Fruit fly (Drosophila melanogaster) whole organism, embryonic: ENCODE results near the gene miple2.
A peak's percentile ranks its signal among the peaks of the same experiment; 100 is the strongest.

ENCODE experiments used
- Ada2b ChIP-seq: fragments of 200-800 bp; sonication (Bioruptor generic); IDR thresholded peaks from 2 replicates; pipeline ENCODE4 v1.3.6; 2022; ENCODE audit warnings: missing biosample characterization, missing genetic modification characterization
- Asciz ChIP-seq: fragments of 200-800 bp; sonication (Bioruptor generic); optimal IDR thresholded peaks from 2 replicates; lab custom pipeline; 2017; ENCODE audit warnings: missing biosample characterization, mild to moderate bottlenecking, missing genetic modification characterization, missing genetic modification reagents
- CG10431 ChIP-seq: fragments of 200-800 bp; sonication (Bioruptor generic); optimal IDR thresholded peaks from 3 replicates; lab custom pipeline; 2018; ENCODE audit warnings: missing biosample characterization, mild to moderate bottlenecking, missing genetic modification characterization
- CG11093 ChIP-seq: fragments of 200-800 bp; sonication (Bioruptor generic); IDR thresholded peaks from 3 replicates; pipeline ENCODE4 v1.3.6; 2022; ENCODE audit warnings: missing biosample characterization, missing genetic modification characterization
- CG12155 ChIP-seq: fragments of 200-800 bp; sonication (Bioruptor generic); optimal IDR thresholded peaks from 3 replicates; lab custom pipeline; 2016; ENCODE audit warnings: missing biosample characterization, missing genetic modification characterization
- CG13624 ChIP-seq: fragments of 200-800 bp; sonication (Bioruptor generic); optimal IDR thresholded peaks from 2 replicates; lab custom pipeline; 2016; ENCODE audit warnings: missing biosample characterization, missing genetic modification characterization
- CG14860 ChIP-seq: fragments of 200-800 bp; sonication (Bioruptor generic); IDR thresholded peaks from 3 replicates; pipeline ENCODE4 v1.3.6; 2022; ENCODE audit warnings: missing biosample characterization, missing genetic modification characterization; ENCODE audit not compliant: partially characterized antibody
- CG15514 ChIP-seq: fragments of 200-800 bp; sonication (Bioruptor generic); optimal IDR thresholded peaks from 3 replicates; lab custom pipeline; 2017; ENCODE audit warnings: missing biosample characterization, missing genetic modification characterization, mild to moderate bottlenecking, moderate library complexity, missing genetic modification reagents
- CG17385 ChIP-seq: fragments of 200-800 bp; sonication (Bioruptor generic); optimal IDR thresholded peaks from 3 replicates; lab custom pipeline; 2018; ENCODE audit warnings: missing biosample characterization, mild to moderate bottlenecking, missing genetic modification characterization
- CG2120 ChIP-seq: fragments of 200-800 bp; sonication (Bioruptor generic); optimal IDR thresholded peaks from 3 replicates; lab custom pipeline; 2016; ENCODE audit warnings: missing biosample characterization, missing genetic modification characterization
- CG34422 ChIP-seq: fragments of 200-800 bp; sonication (Bioruptor generic); IDR thresholded peaks from 3 replicates; pipeline ENCODE4 v1.3.6; 2022; ENCODE audit warnings: missing biosample characterization, missing genetic modification characterization
- CG3847 ChIP-seq: fragments of 200-800 bp; sonication (Bioruptor generic); IDR thresholded peaks from 2 replicates; pipeline ENCODE4 v1.3.6; 2022; ENCODE audit warnings: missing biosample characterization, missing genetic modification characterization
- CG4360 ChIP-seq: fragments of 200-800 bp; sonication (Bioruptor generic); IDR thresholded peaks from 2 replicates; pipeline ENCODE4 v1.3.6; 2022; ENCODE audit warnings: missing biosample characterization, missing genetic modification characterization
- CG5953 ChIP-seq: fragments of 200-800 bp; sonication (Bioruptor generic); IDR thresholded peaks from 2 replicates; pipeline ENCODE4 v1.3.6; 2022; ENCODE audit warnings: missing biosample characterization, missing genetic modification characterization
- CG6175 ChIP-seq: fragments of 200-800 bp; sonication (Bioruptor generic); IDR thresholded peaks from 3 replicates; pipeline ENCODE4 v1.3.6; 2022; ENCODE audit warnings: missing biosample characterization, missing genetic modification characterization
- CG7372 ChIP-seq: fragments of 200-800 bp; sonication (Bioruptor generic); IDR thresholded peaks from 2 replicates; pipeline ENCODE4 v1.3.6; 2022; ENCODE audit warnings: missing biosample characterization, missing genetic modification characterization
- CG7556 ChIP-seq: fragments of 200-800 bp; sonication (Bioruptor generic); optimal IDR thresholded peaks from 2 replicates; lab custom pipeline; 2017; ENCODE audit warnings: missing biosample characterization, mild to moderate bottlenecking, missing genetic modification characterization
- CG7963 ChIP-seq: fragments of 200-800 bp; sonication (Bioruptor generic); IDR thresholded peaks from 3 replicates; pipeline ENCODE4 v1.3.6; 2022; ENCODE audit warnings: missing biosample characterization, missing genetic modification characterization; ENCODE audit not compliant: partially characterized antibody
- CG8765 ChIP-seq: fragments of 200-800 bp; sonication (Bioruptor generic); IDR thresholded peaks from 2 replicates; pipeline ENCODE4 v1.3.6; 2022; ENCODE audit warnings: missing biosample characterization, missing genetic modification characterization
- CG8924 ChIP-seq: fragments of 200-800 bp; optimal IDR thresholded peaks from 3 replicates; lab custom pipeline; 2019; ENCODE audit warnings: missing biosample characterization, mild to moderate bottlenecking, missing genetic modification characterization, moderate library complexity
- CG9817 ChIP-seq: fragments of 200-800 bp; sonication (Bioruptor generic); optimal IDR thresholded peaks from 2 replicates; lab custom pipeline; 2018; ENCODE audit warnings: missing biosample characterization, mild to moderate bottlenecking, missing genetic modification characterization, moderate library complexity
- D19B ChIP-seq: fragments of 200-800 bp; sonication (Bioruptor generic); optimal IDR thresholded peaks from 2 replicates; lab custom pipeline; 2017; ENCODE audit warnings: missing biosample characterization, mild to moderate bottlenecking, missing genetic modification characterization
- Dek ChIP-seq: fragments of 200-800 bp; sonication (Bioruptor generic); optimal IDR thresholded peaks from 3 replicates; lab custom pipeline; 2019; ENCODE audit warnings: missing biosample characterization, mild to moderate bottlenecking, missing genetic modification characterization, moderate library complexity
- Dip2 ChIP-seq: fragments of 200-800 bp; sonication (Bioruptor generic); IDR thresholded peaks from 2 replicates; pipeline ENCODE4 v1.3.6; 2022; ENCODE audit warnings: missing biosample characterization, missing genetic modification characterization
- Dp ChIP-seq: fragments of 200-800 bp; sonication (Bioruptor generic); optimal IDR thresholded peaks from 2 replicates; lab custom pipeline; 2018; ENCODE audit warnings: missing biosample characterization, mild to moderate bottlenecking, missing genetic modification characterization, moderate library complexity
- Dref ChIP-seq: fragments of 200-800 bp; sonication (Bioruptor generic); IDR thresholded peaks from 2 replicates; pipeline ENCODE4 v1.3.6; 2022; ENCODE audit warnings: missing biosample characterization, missing genetic modification characterization
- Ets65A ChIP-seq: fragments of 200-800 bp; sonication (Bioruptor generic); peaks from one replicate; lab custom pipeline; 2016; ENCODE audit warnings: missing biosample characterization, missing genetic modification characterization
- HLHmδ ChIP-seq: fragments of 200-800 bp; sonication (Bioruptor generic); optimal IDR thresholded peaks from 2 replicates; lab custom pipeline; 2018; ENCODE audit warnings: missing biosample characterization, mild to moderate bottlenecking, missing genetic modification characterization, moderate library complexity
- Hr3 ChIP-seq: fragments of 200-800 bp; sonication (Bioruptor generic); optimal IDR thresholded peaks from 3 replicates; lab custom pipeline; 2016; ENCODE audit warnings: missing biosample characterization, missing genetic modification characterization
- Mrtf ChIP-seq: fragments of 200-800 bp; sonication (Bioruptor generic); IDR thresholded peaks from 3 replicates; pipeline ENCODE4 v1.3.6; 2022; ENCODE audit warnings: missing biosample characterization, missing genetic modification characterization
- Oaz ChIP-seq: fragments of 200-800 bp; sonication (Bioruptor generic); IDR thresholded peaks from 2 replicates; pipeline ENCODE4 v1.3.6; 2022; ENCODE audit warnings: missing biosample characterization, missing genetic modification characterization
- Opbp ChIP-seq: fragments of 200-800 bp; sonication (Bioruptor generic); IDR thresholded peaks from 3 replicates; pipeline ENCODE4 v1.3.6; 2022; ENCODE audit warnings: missing biosample characterization, missing genetic modification characterization; ENCODE audit not compliant: partially characterized antibody
- Ptx1 ChIP-seq: fragments of 200-800 bp; sonication (Bioruptor generic); IDR thresholded peaks from 2 replicates; pipeline ENCODE4 v1.3.6; 2022; ENCODE audit warnings: missing biosample characterization, missing genetic modification characterization
- ci ChIP-seq: fragments of 200-800 bp; sonication (Bioruptor generic); IDR thresholded peaks from 3 replicates; pipeline ENCODE4 v1.3.6; 2022; ENCODE audit warnings: missing biosample characterization, missing genetic modification characterization
- disco-r ChIP-seq: fragments of 200-800 bp; sonication (Bioruptor generic); optimal IDR thresholded peaks from 2 replicates; lab custom pipeline; 2016; ENCODE audit warnings: missing biosample characterization, missing genetic modification characterization
- exex ChIP-seq: fragments of 200-800 bp; sonication (Bioruptor generic); optimal IDR thresholded peaks from 4 replicates; lab custom pipeline; 2018; ENCODE audit warnings: missing biosample characterization, mild to moderate bottlenecking, missing genetic modification characterization, moderate library complexity
- gcm2 ChIP-seq: fragments of 200-800 bp; sonication (Bioruptor generic); optimal IDR thresholded peaks from 2 replicates; lab custom pipeline; 2016; ENCODE audit warnings: missing biosample characterization, missing genetic modification characterization
- gro ChIP-seq: fragments of 200-800 bp; sonication (Bioruptor generic); optimal IDR thresholded peaks from 2 replicates; lab custom pipeline; 2016; ENCODE audit warnings: missing biosample characterization, missing genetic modification characterization
- hb ChIP-seq: fragments of 200-800 bp; sonication (Bioruptor generic); IDR thresholded peaks from 3 replicates; pipeline ENCODE4 v1.3.6; 2022; ENCODE audit warnings: missing biosample characterization, missing genetic modification characterization; ENCODE audit not compliant: partially characterized antibody
- lov ChIP-seq, 2 experiments: fragments of 200-800 bp in 1 of 2; fragments of >200 bp in 1 of 2; sonication (Bioruptor generic) in 1 of 2; IDR thresholded peaks in 1 of 2; optimal IDR thresholded peaks in 1 of 2; 2 replicates in 1 of 2; 3 replicates in 1 of 2; pipeline versions ENCODE4 v1.3.6 to Lab custom; 2017 to 2022; ENCODE audit warnings: missing biosample characterization in 1 of 2, missing genetic modification characterization in 1 of 2
- nerfin-2 ChIP-seq: fragments of 200-800 bp; sonication (Bioruptor generic); IDR thresholded peaks from 2 replicates; pipeline ENCODE4 v1.3.6; 2022; ENCODE audit warnings: missing biosample characterization, missing genetic modification characterization; ENCODE audit not compliant: partially characterized antibody
- nom ChIP-seq: fragments of 200-800 bp; sonication (Bioruptor generic); optimal IDR thresholded peaks from 2 replicates; lab custom pipeline; 2017; ENCODE audit warnings: missing biosample characterization, missing genetic modification characterization, mild to moderate bottlenecking, moderate library complexity, missing genetic modification reagents
- pan ChIP-seq, 4 experiments: fragments of >200 bp in 3 of 4; fragments of 200-800 bp in 1 of 4; sonication (Bioruptor generic) in 1 of 4; optimal IDR thresholded peaks in 3 of 4; IDR thresholded peaks in 1 of 4; 2 replicates each; pipeline versions ENCODE4 v1.3.6 to Lab custom; 2017 to 2022; ENCODE audit warnings: missing biosample characterization in 2 of 4, missing genetic modification characterization in 2 of 4, mixed read lengths in 1 of 4
- peb ChIP-seq: fragments of 200-800 bp; sonication (Bioruptor generic); IDR thresholded peaks from 2 replicates; pipeline ENCODE4 v1.3.6; 2022; ENCODE audit warnings: missing biosample characterization, missing genetic modification characterization
- row ChIP-seq: fragments of 200-800 bp; sonication (Bioruptor generic); IDR thresholded peaks from 3 replicates; pipeline ENCODE4 v1.3.6; 2022; ENCODE audit warnings: missing biosample characterization, missing genetic modification characterization
- run ChIP-seq: fragments of 200-800 bp; sonication (Bioruptor generic); optimal IDR thresholded peaks from 3 replicates; lab custom pipeline; 2018; ENCODE audit warnings: missing biosample characterization, mild to moderate bottlenecking, missing genetic modification characterization
- sim ChIP-seq: fragments of 200-800 bp; sonication (Bioruptor generic); IDR thresholded peaks from 2 replicates; pipeline ENCODE4 v1.3.6; 2022; ENCODE audit warnings: missing biosample characterization, missing genetic modification characterization
- wor ChIP-seq: fragments of 200-800 bp; sonication (Bioruptor generic); IDR thresholded peaks from 2 replicates; pipeline ENCODE4 v1.3.6; 2022; ENCODE audit warnings: missing biosample characterization, missing genetic modification characterization
- zen2 ChIP-seq: fragments of 200-800 bp; sonication (Bioruptor generic); IDR thresholded peaks from 3 replicates; pipeline ENCODE4 v1.3.6; 2022; ENCODE audit warnings: missing biosample characterization, missing genetic modification characterization; ENCODE audit not compliant: partially characterized antibody

The miple2 gene

dm6 chr3L:246644-247199 lies 24.3 kb upstream of the miple2 start (continued):
- TF ChIP-seq CG34422 (GFP tag; lab: Robert Waterston, UW) = 0 out of 3 replicates have a peak, but pooled peaks have one; percentile 21
- peak; percentile 22; the same call in 1 of the 2 replicates for TF ChIP-seq Ptx1 (GFP tag; lab: Robert Waterston, UW)
- peak; percentile 2 for TF ChIP-seq Hr3 (GFP tag; lab: Kevin White, UChicago)
- no peak for TF ChIP-seq disco-r (GFP tag; lab: Kevin White, UChicago)
- peak; percentile 56; the same call in 2 of the 3 replicates for TF ChIP-seq Mrtf (GFP tag; lab: Robert Waterston, UW)
- peak; percentile 41; the same call in 2 of the 3 replicates for TF ChIP-seq zen2 (GFP tag; lab: Robert Waterston, UW)
- no peak for TF ChIP-seq CG7372 (GFP tag; lab: Robert Waterston, UW)
- TF ChIP-seq ci (GFP tag; lab: Robert Waterston, UW) = peak; percentile 84
- TF ChIP-seq CG12155 (GFP tag; lab: Kevin White, UChicago) = no peak
- TF ChIP-seq CG10431 (GFP tag; lab: Kevin White, UChicago) = no peak
- TF ChIP-seq CG8765 (GFP tag; lab: Robert Waterston, UW) = peak; percentile 30; the same call in 1 of the 2 replicates
- peak; percentile 26 for TF ChIP-seq nom (GFP tag; lab: Kevin White, UChicago)
- TF ChIP-seq CG15514 (GFP tag; lab: Kevin White, UChicago) = peak; percentile 76
- no peak for TF ChIP-seq CG7556 (GFP tag; lab: Kevin White, UChicago)
- TF ChIP-seq gcm2 (GFP tag; lab: Kevin White, UChicago) = no peak
- TF ChIP-seq CG3847 (GFP tag; lab: Robert Waterston, UW) = peak; percentile 58
- no peak for TF ChIP-seq Asciz (GFP tag; lab: Kevin White, UChicago)
- TF ChIP-seq CG5953 (GFP tag; lab: Robert Waterston, UW) = peak; percentile 54; the same call in 1 of the 2 replicates
- TF ChIP-seq CG17385 (GFP tag; lab: Kevin White, UChicago) = no peak
- TF ChIP-seq CG13624 (GFP tag; lab: Kevin White, UChicago) = peak; percentile 77
- TF ChIP-seq Opbp (GFP tag; lab: Robert Waterston, UW) = peak; percentile 69
- peak; percentile 22; the same call in 1 of the 2 replicates for TF ChIP-seq Ada2b
- TF ChIP-seq Dp (GFP tag; lab: Kevin White, UChicago) = peak; percentile 89
- TF ChIP-seq CG2120 (GFP tag; lab: Kevin White, UChicago) = peak; percentile 53
- no peak for TF ChIP-seq Dek (tag; lab: Kevin White, UChicago)
- peak; percentile 97 for TF ChIP-seq Dref (GFP tag; lab: Robert Waterston, UW)
- no peak for TF ChIP-seq Dip2 (GFP tag; lab: Robert Waterston, UW)
- peak; percentile 96 for TF ChIP-seq Ets65A (GFP tag; lab: Kevin White, UChicago)
- TF ChIP-seq hb = peak; percentile 79
- no peak for TF ChIP-seq peb (GFP tag; lab: Robert Waterston, UW)
- TF ChIP-seq CG6175 (GFP tag; lab: Robert Waterston, UW) = no peak
- no peak for TF ChIP-seq HLHmδ (GFP tag; lab: Kevin White, UChicago)
- no peak for TF ChIP-seq CG4360 (GFP tag; lab: Robert Waterston, UW)
- no peak for TF ChIP-seq lov (optimal IDR thresholded peaks at IDR 0.05; lab: Kevin White, UChicago)
- peak; percentile 76; the same call in 2 of the 3 replicates for TF ChIP-seq lov (GFP tag; IDR thresholded peaks at IDR 0.05; lab: Robert Waterston, UW)
- peak; percentile 70 for TF ChIP-seq gro (GFP tag; lab: Kevin White, UChicago)
- peak; percentile 10; the same call in 1 of the 2 replicates for TF ChIP-seq Oaz (GFP tag; lab: Robert Waterston, UW)
- no peak for TF ChIP-seq pan (optimal IDR thresholded peaks at IDR 0.05; lab: Kevin White, UChicago)
- peak in 1 of 2 experiments; percentile 28 for TF ChIP-seq pan (GFP tag; optimal IDR thresholded peaks at IDR 0.05 in 1 of 2, IDR thresholded peaks at IDR 0.05 in 1 of 2)
- TF ChIP-seq run = no peak
- TF ChIP-seq CG8924 = no peak
- no peak for TF ChIP-seq CG11093
- peak; percentile 50 for TF ChIP-seq row (GFP tag; lab: Robert Waterston, UW)
- peak; percentile 67 for TF ChIP-seq CG14860 (GFP tag; lab: Robert Waterston, UW)
- TF ChIP-seq D19B (GFP tag; lab: Kevin White, UChicago) = no peak
- TF ChIP-seq sim = no peak
- TF ChIP-seq CG9817 = no peak
- TF ChIP-seq wor (GFP tag; lab: Robert Waterston, UW) = no peak
- TF ChIP-seq nerfin-2 (GFP tag; lab: Robert Waterston, UW) = peak; percentile 55
- peak; percentile 80 for TF ChIP-seq CG7963
- TF ChIP-seq exex (tag; lab: Kevin White, UChicago) = no peak
